Fruit fly (Drosophila melanogaster): Measurements from ENCODE around the gene PIG-F.

PIG-F gene

DNA sequence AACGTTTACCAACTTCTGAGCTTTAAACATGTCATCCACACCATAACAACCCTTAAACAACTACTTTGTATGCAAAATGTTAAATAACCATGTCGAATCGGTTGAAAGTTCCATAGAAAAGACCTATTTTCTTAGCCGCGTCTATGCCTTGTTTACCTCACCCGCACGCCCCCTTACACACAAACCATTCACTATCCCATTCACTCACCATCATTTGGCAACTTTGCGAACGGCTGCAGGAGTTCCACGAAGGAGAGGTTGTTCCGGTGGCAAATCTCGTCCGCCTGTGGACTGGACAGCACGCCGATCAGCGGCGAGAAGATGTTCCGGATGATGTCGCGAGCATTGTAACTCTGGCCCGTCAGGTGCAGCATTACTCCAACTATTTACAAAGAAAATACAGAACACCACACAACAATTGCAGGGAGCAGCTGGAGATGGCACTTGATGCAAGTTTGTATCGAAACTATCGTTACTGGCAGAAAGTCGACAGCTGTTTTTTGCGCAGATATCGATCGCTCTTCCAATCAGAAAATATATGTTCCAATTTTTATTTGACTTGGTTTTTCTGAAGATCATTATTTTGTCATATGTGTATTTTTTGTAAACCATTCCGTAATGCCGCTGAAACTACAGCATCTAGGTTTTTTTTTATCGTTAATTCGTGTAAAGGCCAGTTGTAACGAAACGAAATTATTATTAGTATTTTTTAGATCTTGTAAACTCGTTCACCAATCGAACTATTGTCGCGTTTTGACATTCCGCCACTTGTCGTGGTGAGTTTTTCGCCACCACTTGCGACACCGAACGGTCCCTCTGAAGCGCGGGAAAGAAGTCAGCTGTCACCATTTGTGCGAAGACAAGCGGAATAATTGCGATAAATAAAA is 6.1 kb downstream of the PIG-F start, which contains the start of gene asf1 (continued):
- TF ChIP-seq CG7556 (GFP tag; optimal IDR thresholded peaks at IDR 0.05): peak; percentile 15
- TF ChIP-seq Hmr (GFP tag; optimal IDR thresholded peaks at IDR 0.05): peak; percentile 51
- TF ChIP-seq CG8359 (GFP tag; optimal IDR thresholded peaks at IDR 0.05; ENCODE audit: borderline replicate concordance): no peak
- no peak for TF ChIP-seq cas (GFP tag; IDR thresholded peaks at IDR 0.05)
- TF ChIP-seq gcm (GFP tag; optimal IDR thresholded peaks at IDR 0.05): no peak
- TF ChIP-seq ase (GFP tag; IDR thresholded peaks at IDR 0.05): no peak
- TF ChIP-seq CG30020 (tag; optimal IDR thresholded peaks at IDR 0.05): peak; percentile 23
- TF ChIP-seq esg (GFP tag; conservative IDR thresholded peaks at IDR 0.05): no peak
- TF ChIP-seq Rfx (GFP tag; IDR thresholded peaks at IDR 0.05): no peak
- peak; percentile 43; the same call in 1 of the 2 replicates for TF ChIP-seq slbo (GFP tag; IDR thresholded peaks at IDR 0.05)
- TF ChIP-seq toy (GFP tag; IDR thresholded peaks at IDR 0.05): no peak
- TF ChIP-seq fd64A (GFP tag; optimal IDR thresholded peaks at IDR 0.05): no peak
- no peak for TF ChIP-seq tap (tag; optimal IDR thresholded peaks at IDR 0.05)
- TF ChIP-seq CG6254 (GFP tag; optimal IDR thresholded peaks at IDR 0.05): no peak
- TF ChIP-seq Taf1 (GFP tag; IDR thresholded peaks at IDR 0.05): no peak
- no peak for TF ChIP-seq bsh (GFP tag; optimal IDR thresholded peaks at IDR 0.05)
- no peak for TF ChIP-seq Dad (GFP tag; optimal IDR thresholded peaks at IDR 0.05)
- peak; percentile 17 for TF ChIP-seq HLH54F (GFP tag; optimal IDR thresholded peaks at IDR 0.05)
- TF ChIP-seq CG15696 (tag; optimal IDR thresholded peaks at IDR 0.05): no peak
- TF ChIP-seq MBD-R2 (GFP tag; IDR thresholded peaks at IDR 0.05): peak; percentile 42
- peak; percentile 21 for TF ChIP-seq CG8290 (GFP tag; optimal IDR thresholded peaks at IDR 0.05)
- no peak for TF ChIP-seq CG8290 (tag; optimal IDR thresholded peaks at IDR 0.05)
- TF ChIP-seq Ptx1 (GFP tag; IDR thresholded peaks at IDR 0.05): no peak
- TF ChIP-seq amos (GFP tag; IDR thresholded peaks at IDR 0.05; ENCODE audit: partially characterized antibody): peak; percentile 74
- TF ChIP-seq CG42726 (GFP tag; IDR thresholded peaks at IDR 0.05; ENCODE audit: partially characterized antibody): peak; percentile 43; the same call in 1 of the 2 replicates
- no peak for TF ChIP-seq sc (optimal IDR thresholded peaks at IDR 0.05)
- no peak for TF ChIP-seq sc (GFP tag; optimal IDR thresholded peaks at IDR 0.05)
- no peak for TF ChIP-seq aop (GFP tag; IDR thresholded peaks at IDR 0.05)
- peak; percentile 14 for TF ChIP-seq tin (GFP tag; optimal IDR thresholded peaks at IDR 0.05)
- TF ChIP-seq sr (GFP tag; IDR thresholded peaks at IDR 0.05): no peak
- no peak for TF ChIP-seq CG2199 (GFP tag; IDR thresholded peaks at IDR 0.05)
- TF ChIP-seq bbx (GFP tag; IDR thresholded peaks at IDR 0.05; ENCODE audit: partially characterized antibody): peak; percentile 76
- TF ChIP-seq chn (GFP tag; optimal IDR thresholded peaks at IDR 0.05): peak; percentile 6
- peak; percentile 85 for TF ChIP-seq MESR4 (GFP tag; optimal IDR thresholded peaks at IDR 0.05)
- no peak for TF ChIP-seq Deaf1 (tag; optimal IDR thresholded peaks at IDR 0.05)
- no peak for TF ChIP-seq CG7357 (GFP tag; IDR thresholded peaks at IDR 0.05)
- TF ChIP-seq org-1 (GFP tag; optimal IDR thresholded peaks at IDR 0.05): no peak
- TF ChIP-seq CG13287 (GFP tag; IDR thresholded peaks at IDR 0.05; ENCODE audit: partially characterized antibody): peak; percentile 82
- no peak for TF ChIP-seq Mes4 (GFP tag; optimal IDR thresholded peaks at IDR 0.05)
- no peak for TF ChIP-seq unpg (GFP tag; optimal IDR thresholded peaks at IDR 0.05)
- no peak for TF ChIP-seq fru (optimal IDR thresholded peaks at IDR 0.05)
- TF ChIP-seq CG4282 (GFP tag; optimal IDR thresholded peaks at IDR 0.05): no peak
- TF ChIP-seq CG33213 (GFP tag; optimal IDR thresholded peaks at IDR 0.05): peak; percentile 27
- peak; percentile 19 for TF ChIP-seq CG30403 (GFP tag; optimal IDR thresholded peaks at IDR 0.05)
- peak; percentile 13 for TF ChIP-seq CG8924 (tag; optimal IDR thresholded peaks at IDR 0.05)
- TF ChIP-seq ham (GFP tag; IDR thresholded peaks at IDR 0.05): no peak
- peak; percentile 85 for TF ChIP-seq gfzf (GFP tag; optimal IDR thresholded peaks at IDR 0.05)
- no peak for TF ChIP-seq Sox102F (GFP tag; optimal IDR thresholded peaks at IDR 0.05)
- TF ChIP-seq lab (GFP tag; optimal IDR thresholded peaks at IDR 0.05): no peak
- no peak for TF ChIP-seq CG1603 (tag; optimal IDR thresholded peaks at IDR 0.05)

Measured in whole organism, embryonic.